Fruit fly (Drosophila melanogaster) whole organism, wandering third instar larva: ENCODE data around the gene CG13386.

Source experiments
- Hnf4 ChIP-seq: fragments of 200-800 bp; sonication (Bioruptor generic); optimal IDR thresholded peaks from 2 replicates; lab custom pipeline; 2016; ENCODE audit warnings: missing biosample characterization, mild to moderate bottlenecking, missing genetic modification characterization
- Sp1 ChIP-seq: fragments of 200-800 bp; sonication (Bioruptor generic); optimal IDR thresholded peaks from 3 replicates; lab custom pipeline; 2019; ENCODE audit warnings: missing biosample characterization, mild to moderate bottlenecking, missing genetic modification characterization, moderate library complexity
- fru ChIP-seq: fragments of 200-800 bp; sonication (Bioruptor generic); optimal IDR thresholded peaks from 3 replicates; lab custom pipeline; 2016; ENCODE audit warnings: missing biosample characterization, mild to moderate bottlenecking, missing genetic modification characterization

dm6 chr2L:8370364-8371326 is 28.2 kb upstream of the CG13386 start, which contains the start of gene CG17292:
- TF ChIP-seq fru (GFP tag; lab: Kevin White, UChicago) (no peak), Hnf4 (GFP tag; lab: Kevin White, UChicago) (peak; percentile 55), Sp1 (GFP tag; lab: Kevin White, UChicago) (no peak)
